Fruit fly (Drosophila melanogaster): ENCODE results near the gene CG43448.

Gene CG43448

dm6 chr3R:30271120-30271467, 33.6 kb upstream of the CG43448 start:
- peak; percentile 63 for TF ChIP-seq EcR (GFP tag; optimal IDR thresholded peaks at IDR 0.05)
- 0 out of 3 replicates have a peak, but pooled peaks have one; percentile 9 for TF ChIP-seq CG4496 (GFP tag; IDR thresholded peaks at IDR 0.05)
- TF ChIP-seq CG17806 (tag; optimal IDR thresholded peaks at IDR 0.05) = no peak
- 0 out of 3 replicates have a peak, but pooled peaks have one; percentile 19 for TF ChIP-seq fd96Ca (GFP tag; IDR thresholded peaks at IDR 0.05)
- no peak for TF ChIP-seq CG9948 (tag; optimal IDR thresholded peaks at IDR 0.05)
- peak; percentile 54 for TF ChIP-seq CG13204 (GFP tag; optimal IDR thresholded peaks at IDR 0.05)

DNA sequence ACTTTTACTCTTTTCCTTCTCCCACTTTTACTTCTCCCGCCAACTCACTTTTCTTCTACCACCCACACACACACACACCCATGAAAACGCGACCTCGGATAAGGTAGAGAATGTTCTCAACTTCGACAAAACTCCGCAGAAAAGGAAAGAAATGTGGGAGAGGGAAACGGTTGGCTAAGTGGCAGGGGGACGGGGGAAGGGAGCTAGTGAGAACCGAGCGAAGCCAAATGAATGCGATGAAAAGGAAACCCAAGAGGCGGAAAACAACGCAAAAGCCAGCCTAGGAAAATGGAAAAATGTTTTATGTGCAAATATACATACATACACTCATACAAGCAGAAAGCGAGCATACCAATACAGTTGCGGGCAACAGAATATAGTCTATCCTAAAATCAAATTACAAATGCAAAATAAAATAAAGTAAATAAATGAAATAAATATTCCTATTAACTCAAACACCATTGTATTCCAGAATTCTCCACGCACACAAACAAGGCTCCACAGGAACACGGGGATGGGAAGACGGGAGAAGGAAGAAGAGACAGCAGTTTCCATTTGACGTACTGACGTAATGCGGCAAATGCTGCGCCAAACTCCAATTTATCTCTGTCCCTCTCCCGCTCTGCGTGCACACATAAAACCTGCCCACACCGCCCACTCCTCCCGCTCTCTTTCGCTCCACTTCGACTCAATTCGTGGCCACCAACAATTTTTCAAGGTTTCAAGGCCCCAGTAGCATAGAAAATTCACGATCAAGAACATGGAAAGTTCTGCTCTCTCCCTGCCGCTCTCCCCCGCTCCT, 33.0 kb upstream of the CG43448 start:
- TF ChIP-seq CG14655 (GFP tag; optimal IDR thresholded peaks at IDR 0.05) = peak; percentile 79
- TF ChIP-seq EcR (GFP tag; optimal IDR thresholded peaks at IDR 0.05) = no peak
- peak; percentile 71 for TF ChIP-seq CG8301 (tag; optimal IDR thresholded peaks at IDR 0.05)
- TF ChIP-seq Ets98B (GFP tag; IDR thresholded peaks at IDR 0.05) = peak; percentile 24; the same call in 1 of the 2 replicates
- no peak for TF ChIP-seq CG32121 (GFP tag; IDR thresholded peaks at IDR 0.05)
- peak; percentile 61 for TF ChIP-seq gl (tag; optimal IDR thresholded peaks at IDR 0.05)
- TF ChIP-seq CG17806 (tag; optimal IDR thresholded peaks at IDR 0.05) = peak; percentile 48
- TF ChIP-seq CG15710 (tag; optimal IDR thresholded peaks at IDR 0.05) = peak; percentile 60
- TF ChIP-seq CG13204 (GFP tag; optimal IDR thresholded peaks at IDR 0.05) = no peak
- no peak for TF ChIP-seq D1 (tag; optimal IDR thresholded peaks at IDR 0.05)
- no peak for TF ChIP-seq CG12605 (GFP tag; IDR thresholded peaks at IDR 0.05)
- TF ChIP-seq CG8159 (tag; optimal IDR thresholded peaks at IDR 0.05) = peak; percentile 69
- TF ChIP-seq CG4496 (GFP tag; IDR thresholded peaks at IDR 0.05) = peak; percentile 63; the same call in 2 of the 3 replicates
- peak; percentile 41 for TF ChIP-seq Pif1A (GFP tag; optimal IDR thresholded peaks at IDR 0.05)
- no peak for TF ChIP-seq Pif1B (GFP tag; optimal IDR thresholded peaks at IDR 0.05)
- peak; percentile 58 for TF ChIP-seq CG9948 (tag; optimal IDR thresholded peaks at IDR 0.05)
- peak; percentile 52 for TF ChIP-seq CG34367 (tag; optimal IDR thresholded peaks at IDR 0.05)

DNA sequence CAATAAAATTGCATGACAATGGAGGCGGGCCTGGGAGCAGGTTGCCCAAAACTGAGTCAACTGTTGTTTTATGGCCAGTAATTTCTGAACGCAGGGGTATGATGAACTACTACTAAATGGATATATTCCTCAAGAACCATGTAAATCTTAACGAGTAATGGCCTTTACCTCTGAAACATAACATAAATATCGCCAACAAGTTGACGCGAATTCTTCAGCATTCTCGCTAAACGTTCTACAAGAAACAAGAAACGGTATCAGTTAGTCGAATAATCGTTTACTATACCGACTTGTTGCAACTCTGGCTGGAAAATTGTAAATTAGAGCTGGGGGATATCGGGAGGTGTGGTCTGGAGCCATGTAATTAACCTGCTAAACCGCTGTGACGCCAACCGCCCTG, 31.2 kb upstream of the CG43448 start:
- TF ChIP-seq Snoo (tag; optimal IDR thresholded peaks at IDR 0.05) = peak; percentile 9
- no peak for TF ChIP-seq CG10348 (GFP tag; IDR thresholded peaks at IDR 0.05)
- TF ChIP-seq Pif1A (GFP tag; optimal IDR thresholded peaks at IDR 0.05) = peak; percentile 40
- TF ChIP-seq Ets98B (GFP tag; IDR thresholded peaks at IDR 0.05) = no peak
- TF ChIP-seq CG32121 (GFP tag; IDR thresholded peaks at IDR 0.05) = no peak
- peak; percentile 16 for TF ChIP-seq Pif1B (GFP tag; optimal IDR thresholded peaks at IDR 0.05)
- no peak for TF ChIP-seq rn (GFP tag; IDR thresholded peaks at IDR 0.05)
- no peak for TF ChIP-seq EcR (GFP tag; optimal IDR thresholded peaks at IDR 0.05)
- peak; percentile 5 for TF ChIP-seq CG17806 (tag; optimal IDR thresholded peaks at IDR 0.05)
- no peak for TF ChIP-seq D1 (tag; optimal IDR thresholded peaks at IDR 0.05)
- peak; percentile 18 for TF ChIP-seq CG14655 (GFP tag; optimal IDR thresholded peaks at IDR 0.05)
- TF ChIP-seq CG13204 (GFP tag; optimal IDR thresholded peaks at IDR 0.05) = no peak
- TF ChIP-seq CG4496 (GFP tag; IDR thresholded peaks at IDR 0.05) = no peak
- no peak for TF ChIP-seq gl (tag; optimal IDR thresholded peaks at IDR 0.05)
- peak; percentile 19 for TF ChIP-seq CG9948 (tag; optimal IDR thresholded peaks at IDR 0.05)
- TF ChIP-seq CG34367 (tag; optimal IDR thresholded peaks at IDR 0.05) = no peak
- peak; percentile 22 for TF ChIP-seq CG8159 (tag; optimal IDR thresholded peaks at IDR 0.05)
- TF ChIP-seq fd96Ca (GFP tag; IDR thresholded peaks at IDR 0.05) = no peak
- no peak for TF ChIP-seq CG15710 (tag; optimal IDR thresholded peaks at IDR 0.05)
- TF ChIP-seq CG12605 (GFP tag; IDR thresholded peaks at IDR 0.05) = no peak
- TF ChIP-seq CG8301 (tag; optimal IDR thresholded peaks at IDR 0.05) = no peak

- peak; percentile 93 for TF ChIP-seq Pif1A (GFP tag; optimal IDR thresholded peaks at IDR 0.05)
- peak; percentile 95 for TF ChIP-seq CG32121 (GFP tag; IDR thresholded peaks at IDR 0.05)
- TF ChIP-seq CG4496 (GFP tag; IDR thresholded peaks at IDR 0.05) = peak; percentile 99
- TF ChIP-seq CG17806 (tag; optimal IDR thresholded peaks at IDR 0.05) = peak; percentile 97
- TF ChIP-seq gl (tag; optimal IDR thresholded peaks at IDR 0.05) = peak; percentile 94
- peak; percentile 96 for TF ChIP-seq CG13204 (GFP tag; optimal IDR thresholded peaks at IDR 0.05)
- peak; percentile 39 for TF ChIP-seq EcR (GFP tag; optimal IDR thresholded peaks at IDR 0.05)
- peak; percentile 65 for TF ChIP-seq Snoo (tag; optimal IDR thresholded peaks at IDR 0.05)
- TF ChIP-seq CG34367 (tag; optimal IDR thresholded peaks at IDR 0.05) = peak; percentile 98
- peak; percentile 99 for TF ChIP-seq CG15710 (tag; optimal IDR thresholded peaks at IDR 0.05)
- TF ChIP-seq CG9948 (tag; optimal IDR thresholded peaks at IDR 0.05) = peak; percentile 96
- peak; percentile 90 for TF ChIP-seq Pif1B (GFP tag; optimal IDR thresholded peaks at IDR 0.05)
- TF ChIP-seq CG8301 (tag; optimal IDR thresholded peaks at IDR 0.05) = peak; percentile 92
- peak; percentile 94 for TF ChIP-seq CG8159 (tag; optimal IDR thresholded peaks at IDR 0.05)
- peak; percentile 94 for TF ChIP-seq CG14655 (GFP tag; optimal IDR thresholded peaks at IDR 0.05)
- peak; percentile 97 for TF ChIP-seq CG12605 (GFP tag; IDR thresholded peaks at IDR 0.05)
- peak; percentile 85 for TF ChIP-seq CG10348 (GFP tag; IDR thresholded peaks at IDR 0.05)
- TF ChIP-seq D1 (tag; optimal IDR thresholded peaks at IDR 0.05) = peak; percentile 91
- TF ChIP-seq fd96Ca (GFP tag; IDR thresholded peaks at IDR 0.05) = peak; percentile 96
- TF ChIP-seq Ets98B (GFP tag; IDR thresholded peaks at IDR 0.05) = peak; percentile 97
- TF ChIP-seq rn (GFP tag; IDR thresholded peaks at IDR 0.05) = peak; percentile 94
Observed at dm6 chr3R:30265420-30265819, 27.9 kb upstream of the CG43448 start.

DNA sequence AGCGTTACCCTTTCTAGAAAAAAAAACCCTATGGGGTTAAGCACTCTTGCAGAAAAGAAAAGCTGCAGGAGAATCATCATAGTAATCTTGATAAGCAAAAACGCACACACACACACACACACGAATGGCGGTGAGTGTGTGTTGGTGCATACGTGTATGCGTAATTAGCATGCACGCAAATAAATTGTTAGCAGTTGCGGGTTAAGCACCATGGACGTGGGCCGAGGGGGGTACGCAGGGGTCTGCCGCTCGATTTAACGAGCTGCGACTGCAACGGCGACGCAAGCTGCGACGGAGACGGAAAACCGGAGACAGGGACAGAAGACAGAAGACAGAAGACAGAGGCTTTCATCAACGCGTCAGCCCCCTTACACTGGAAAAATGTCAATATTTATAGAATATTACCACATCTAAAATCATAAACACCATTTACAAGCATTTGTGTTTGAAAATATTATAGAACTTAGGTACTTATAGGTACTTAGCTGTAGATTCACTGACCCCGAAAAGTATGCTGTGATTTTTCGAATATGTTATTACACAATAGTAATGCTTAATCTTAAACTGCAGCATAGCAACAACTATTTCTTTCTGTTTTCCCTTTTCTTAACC, 27.2 kb upstream of the CG43448 start:
- TF ChIP-seq CG12605 (GFP tag; IDR thresholded peaks at IDR 0.05) = peak; percentile 25; the same call in 1 of the 2 replicates
- no peak for TF ChIP-seq Snoo (tag; optimal IDR thresholded peaks at IDR 0.05)
- TF ChIP-seq CG4496 (GFP tag; IDR thresholded peaks at IDR 0.05) = peak; percentile 68; the same call in 2 of the 3 replicates
- TF ChIP-seq CG8159 (tag; optimal IDR thresholded peaks at IDR 0.05) = peak; percentile 51
- TF ChIP-seq CG13204 (GFP tag; optimal IDR thresholded peaks at IDR 0.05) = peak; percentile 58
- no peak for TF ChIP-seq CG10348 (GFP tag; IDR thresholded peaks at IDR 0.05)
- no peak for TF ChIP-seq CG32121 (GFP tag; IDR thresholded peaks at IDR 0.05)
- peak; percentile 74 for TF ChIP-seq CG17806 (tag; optimal IDR thresholded peaks at IDR 0.05)
- no peak for TF ChIP-seq gl (tag; optimal IDR thresholded peaks at IDR 0.05)
- TF ChIP-seq D1 (tag; optimal IDR thresholded peaks at IDR 0.05) = no peak
- TF ChIP-seq Pif1A (GFP tag; optimal IDR thresholded peaks at IDR 0.05) = no peak
- TF ChIP-seq Pif1B (GFP tag; optimal IDR thresholded peaks at IDR 0.05) = no peak
- TF ChIP-seq CG34367 (tag; optimal IDR thresholded peaks at IDR 0.05) = peak; percentile 67
- TF ChIP-seq CG14655 (GFP tag; optimal IDR thresholded peaks at IDR 0.05) = no peak
- peak; percentile 65 for TF ChIP-seq EcR (GFP tag; optimal IDR thresholded peaks at IDR 0.05)
- no peak for TF ChIP-seq CG8301 (tag; optimal IDR thresholded peaks at IDR 0.05)
- 0 out of 2 replicates have a peak, but pooled peaks have one; percentile 15 for TF ChIP-seq rn (GFP tag; IDR thresholded peaks at IDR 0.05)
- peak; percentile 73 for TF ChIP-seq CG9948 (tag; optimal IDR thresholded peaks at IDR 0.05)
- peak; percentile 41 for TF ChIP-seq CG15710 (tag; optimal IDR thresholded peaks at IDR 0.05)
- peak; percentile 20; the same call in 1 of the 3 replicates for TF ChIP-seq fd96Ca (GFP tag; IDR thresholded peaks at IDR 0.05)
- no peak; the same call in 1 of the 2 replicates for TF ChIP-seq Ets98B (GFP tag; IDR thresholded peaks at IDR 0.05)

Measured in whole organism, pupa.